Worm (Caenorhabditis elegans): ENCODE data around the gene pqn-80.

Gene pqn-80

ce11 chrIII:12598418-12599330 is 27.7 kb upstream of the pqn-80 start (continued):
- no peak for TF ChIP-seq ztf-6 (GFP tag; IDR thresholded peaks at IDR 0.05)
- no peak for TF ChIP-seq bed-1 (GFP tag; IDR thresholded peaks at IDR 0.05)
- TF ChIP-seq lin-40 (tag; optimal IDR thresholded peaks at IDR 0.05), result peak; percentile 61
- peak; percentile 27 for TF ChIP-seq B0035.1 (tag; optimal IDR thresholded peaks at IDR 0.05)
- TF ChIP-seq sdz-38 (tag; optimal IDR thresholded peaks at IDR 0.05), result no peak
- TF ChIP-seq rpc-1 (optimal IDR thresholded peaks at IDR 0.05), result peak; percentile 7
- TF ChIP-seq rpc-1 (tag; optimal IDR thresholded peaks at IDR 0.05), result no peak
- TF ChIP-seq cebp-1 (GFP tag; IDR thresholded peaks at IDR 0.05), result 0 out of 2 replicates have a peak, but pooled peaks have one; percentile 30
- peak; percentile 84 for TF ChIP-seq cebp-1 (tag; optimal IDR thresholded peaks at IDR 0.05)
- TF ChIP-seq repo-1 (tag; optimal IDR thresholded peaks at IDR 0.05), result peak; percentile 54
- no peak for TF ChIP-seq cebp-2 (GFP tag; IDR thresholded peaks at IDR 0.05)
- TF ChIP-seq F22D6.2 (tag; optimal IDR thresholded peaks at IDR 0.05), result no peak
- TF ChIP-seq F39B2.1 (GFP tag; IDR thresholded peaks at IDR 0.05), result no peak; the same call in 1 of the 2 replicates
- no peak for TF ChIP-seq aptf-2 (GFP tag; conservative IDR thresholded peaks at IDR 0.05)
- TF ChIP-seq ekl-4 (GFP tag; IDR thresholded peaks at IDR 0.05), result peak; percentile 83
- TF ChIP-seq ztf-22 (GFP tag; optimal IDR thresholded peaks at IDR 0.05), result no peak
- TF ChIP-seq rcor-1 (GFP tag; IDR thresholded peaks at IDR 0.05), result no peak
- TF ChIP-seq unc-62 (GFP tag; optimal IDR thresholded peaks at IDR 0.05), result no peak
- peak; percentile 61; the same call in 1 of the 2 replicates for TF ChIP-seq dox-1 (GFP tag; IDR thresholded peaks at IDR 0.05)
- 0 out of 2 replicates have a peak, but pooled peaks have one; percentile 63 for TF ChIP-seq nhr-120 (GFP tag; IDR thresholded peaks at IDR 0.05)
- TF ChIP-seq ceh-100 (GFP tag; IDR thresholded peaks at IDR 0.05), result peak; percentile 34
- TF ChIP-seq F52B5.7 (tag; optimal IDR thresholded peaks at IDR 0.05), result peak; percentile 71
- TF ChIP-seq ceh-27 (GFP tag; optimal IDR thresholded peaks at IDR 0.05), result peak; percentile 47
- TF ChIP-seq nhr-90 (tag; optimal IDR thresholded peaks at IDR 0.05), result no peak
- no peak for TF ChIP-seq rec-8 (tag; optimal IDR thresholded peaks at IDR 0.05)
- peak; percentile 75 for TF ChIP-seq nfyb-1 (GFP tag; IDR thresholded peaks at IDR 0.05)
- TF ChIP-seq lsy-27 (tag; optimal IDR thresholded peaks at IDR 0.05; ENCODE audit: borderline replicate concordance, insufficient read depth), result no peak
- peak; percentile 1 for TF ChIP-seq snpc-3.4 (tag; optimal IDR thresholded peaks at IDR 0.05)
- no peak for TF ChIP-seq hmg-20 (GFP tag; IDR thresholded peaks at IDR 0.05)
- no peak for TF ChIP-seq nfya-2 (GFP tag; IDR thresholded peaks at IDR 0.05)
- TF ChIP-seq lsl-1 (GFP tag; optimal IDR thresholded peaks at IDR 0.05), result peak; percentile 77
- peak; percentile 68 for TF ChIP-seq nhr-27 (tag; optimal IDR thresholded peaks at IDR 0.05)
- 0 out of 2 replicates have a peak, but pooled peaks have one; percentile 59 for TF ChIP-seq egl-18 (GFP tag; IDR thresholded peaks at IDR 0.05)
- TF ChIP-seq atf-7 (tag; optimal IDR thresholded peaks at IDR 0.05), result peak; percentile 70
- peak; percentile 50 for TF ChIP-seq madf-10 (tag; optimal IDR thresholded peaks at IDR 0.05)
- peak; percentile 21 for TF ChIP-seq zim-3 (tag; optimal IDR thresholded peaks at IDR 0.05)
- peak; percentile 85 for TF ChIP-seq Y95B8A.8 (GFP tag; IDR thresholded peaks at IDR 0.05)
- TF ChIP-seq hmg-1.2 (GFP tag; IDR thresholded peaks at IDR 0.05), result peak; percentile 84
- TF ChIP-seq ccch-3 (GFP tag; optimal IDR thresholded peaks at IDR 0.05), result no peak
- peak; percentile 11 for TF ChIP-seq ztf-26 (tag; optimal IDR thresholded peaks at IDR 0.05)
- peak; percentile 79 for TF ChIP-seq ZK185.1 (tag; optimal IDR thresholded peaks at IDR 0.05; ENCODE audit: poor library complexity, severe bottlenecking)
- TF ChIP-seq lin-54 (GFP tag; optimal IDR thresholded peaks at IDR 0.05), result peak; percentile 56
- TF ChIP-seq egl-44 (GFP tag; IDR thresholded peaks at IDR 0.05), result peak; percentile 42; the same call in 1 of the 2 replicates
- TF ChIP-seq F23B12.7 (tag; optimal IDR thresholded peaks at IDR 0.05; ENCODE audit: insufficient read depth), result peak; percentile 41
- peak; percentile 18 for TF ChIP-seq B0261.1 (tag; optimal IDR thresholded peaks at IDR 0.05)
- peak; percentile 35 for TF ChIP-seq K11D2.4 (GFP tag; IDR thresholded peaks at IDR 0.05)

Data from whole organism, young adult.